Fruit fly (Drosophila melanogaster): ENCODE data around the gene dmGlut.

dmGlut gene

DNA sequence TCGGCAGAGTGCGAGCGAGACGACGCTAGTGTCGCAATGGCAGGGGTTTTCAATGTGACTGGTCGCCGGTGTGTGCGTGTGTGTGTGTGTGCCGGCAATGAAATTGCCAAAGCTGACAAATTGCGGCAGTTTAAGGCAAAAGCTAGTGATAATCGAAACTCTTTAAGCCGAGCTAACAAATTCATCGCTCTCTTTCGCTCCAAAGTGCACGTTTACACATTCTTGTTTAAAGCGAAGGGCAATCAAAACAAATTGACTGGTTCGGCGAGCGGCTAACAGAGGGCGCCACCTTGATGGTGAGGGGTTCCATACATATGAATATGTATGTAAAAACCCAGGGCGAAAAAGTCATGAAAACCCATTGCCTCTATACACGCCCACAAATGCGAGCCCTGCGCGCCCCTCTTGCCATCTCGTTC, 23.4 kb upstream of the dmGlut start:
- peak; percentile 22 for TF ChIP-seq CG17801 (GFP tag; optimal IDR thresholded peaks at IDR 0.05; ENCODE audit: partially characterized antibody)

DNA sequence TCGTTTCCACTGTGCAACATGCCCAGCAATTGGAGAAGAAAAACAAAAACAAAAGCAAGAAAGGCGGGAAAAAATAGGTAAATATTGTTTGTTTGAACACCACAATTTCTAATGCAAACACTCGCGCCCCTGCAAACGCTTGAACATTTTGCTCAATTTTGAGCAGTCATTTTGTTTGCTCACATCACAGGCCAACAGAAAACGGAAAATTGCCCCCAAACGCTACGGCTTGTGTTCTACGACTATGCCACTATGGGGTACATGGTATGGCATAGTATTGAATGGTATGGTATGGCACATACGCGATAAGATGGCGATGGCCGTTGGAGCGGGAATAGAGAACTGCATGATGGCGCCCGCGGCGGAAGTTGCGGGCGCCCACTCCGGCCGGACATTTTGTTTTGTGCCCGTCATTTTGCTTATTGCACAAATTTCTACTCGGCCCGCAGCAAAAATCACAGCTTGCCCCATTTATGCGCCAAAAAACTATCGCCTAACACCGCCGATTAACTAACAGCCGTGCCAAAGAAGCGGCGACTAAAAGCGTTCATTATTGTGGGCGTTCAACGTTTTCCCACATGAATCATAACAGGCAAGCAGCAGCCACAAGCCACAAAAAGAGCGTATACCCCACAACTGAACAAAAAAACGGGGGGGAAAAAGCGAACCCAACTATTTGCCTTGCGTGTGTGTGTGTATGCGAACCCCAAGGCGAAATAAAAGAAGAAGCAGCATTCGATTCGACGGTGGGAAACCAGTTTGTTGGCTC, 22.8 kb upstream of the dmGlut start:
- TF ChIP-seq CG17801 (GFP tag; optimal IDR thresholded peaks at IDR 0.05; ENCODE audit: partially characterized antibody): no peak

DNA sequence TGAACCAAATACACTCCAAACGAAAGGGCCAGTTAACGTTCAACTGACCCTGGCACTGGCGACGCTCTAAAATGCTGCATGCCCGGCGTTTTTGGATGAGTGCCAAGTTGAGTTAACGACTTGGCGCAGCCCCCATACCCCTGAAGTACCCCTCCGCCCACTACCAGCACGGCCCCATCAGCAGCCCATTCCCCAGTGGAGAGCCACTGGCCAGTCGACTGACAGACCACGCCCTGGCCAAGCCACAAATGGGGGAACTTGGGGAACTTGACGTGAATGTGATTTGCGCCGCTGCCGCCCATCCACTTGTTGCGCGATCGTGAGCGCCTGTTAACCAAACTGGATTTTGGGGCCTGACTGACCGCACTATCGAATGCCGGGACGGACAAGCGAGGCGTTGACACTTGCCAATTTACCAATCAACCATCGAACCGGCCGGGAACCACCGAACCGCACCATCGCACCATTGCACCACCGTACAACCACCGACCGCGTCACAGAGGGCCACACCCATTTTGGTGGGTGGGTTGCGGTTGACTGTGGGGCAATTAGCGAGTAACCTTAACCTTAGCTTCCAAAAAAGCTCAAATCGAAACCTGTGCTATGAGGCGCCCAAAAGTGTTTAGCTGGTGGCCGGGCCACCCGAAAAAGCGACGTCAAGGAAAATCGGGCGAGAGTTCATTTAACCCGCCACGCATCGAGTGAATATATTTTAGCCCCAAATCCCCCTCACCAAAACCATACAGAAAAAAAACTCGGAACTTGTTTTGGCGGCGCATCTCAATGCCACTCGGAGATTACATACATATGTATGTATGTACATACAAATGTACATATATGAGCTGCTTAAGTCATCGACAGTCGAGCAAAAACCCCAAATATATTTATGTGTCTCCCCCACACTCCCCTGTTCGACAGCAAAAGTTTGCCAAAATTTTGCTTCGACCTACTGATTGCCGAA, 21.5 kb upstream of the dmGlut start:
- TF ChIP-seq CG17801 (GFP tag; optimal IDR thresholded peaks at IDR 0.05; ENCODE audit: partially characterized antibody): no peak

DNA sequence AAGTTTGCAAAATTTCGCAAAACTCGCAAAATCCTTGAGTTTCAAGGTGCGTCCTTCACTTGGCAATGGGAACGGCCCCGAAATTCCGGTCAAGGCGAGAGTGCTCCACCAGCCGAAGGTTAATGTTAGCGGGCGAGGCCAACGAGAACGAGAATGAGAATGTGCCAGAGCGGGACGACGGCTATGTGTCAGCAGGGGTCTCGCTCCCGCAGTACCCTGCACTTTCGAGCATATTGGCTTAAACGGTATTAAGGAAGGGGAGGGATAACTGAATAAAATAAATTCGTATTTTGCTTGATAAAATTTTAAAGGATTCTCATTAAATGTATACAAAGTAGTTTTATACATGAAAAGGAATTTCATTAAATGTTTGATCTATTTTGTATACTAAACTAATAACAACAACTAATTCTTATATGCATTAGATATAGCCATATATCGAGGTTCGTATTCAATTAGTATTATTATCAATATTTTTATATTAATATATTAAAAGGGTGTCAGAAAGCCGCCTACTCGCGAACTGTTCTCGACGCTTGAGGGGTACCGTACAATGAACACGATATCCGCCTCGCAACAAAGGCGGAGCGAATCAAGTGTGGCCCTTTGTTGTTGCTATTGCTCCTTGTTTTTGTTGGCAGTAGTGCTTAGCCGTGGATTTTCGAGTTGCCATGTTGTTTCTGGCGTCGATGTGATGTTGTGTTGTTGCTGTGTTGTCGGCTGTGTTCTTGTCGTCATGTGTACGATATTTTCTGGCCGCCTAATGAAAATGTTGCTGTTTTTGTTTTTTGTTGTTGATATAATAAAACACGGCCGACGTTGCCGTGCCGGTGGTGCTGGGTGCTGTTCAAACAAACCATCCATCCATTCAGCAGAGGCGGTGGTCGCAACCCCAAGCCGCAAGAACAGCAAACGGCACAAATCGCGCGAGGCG, 20.6 kb upstream of the dmGlut start:
- TF ChIP-seq CG17801 (GFP tag; optimal IDR thresholded peaks at IDR 0.05; ENCODE audit: partially characterized antibody): peak; percentile 90

DNA sequence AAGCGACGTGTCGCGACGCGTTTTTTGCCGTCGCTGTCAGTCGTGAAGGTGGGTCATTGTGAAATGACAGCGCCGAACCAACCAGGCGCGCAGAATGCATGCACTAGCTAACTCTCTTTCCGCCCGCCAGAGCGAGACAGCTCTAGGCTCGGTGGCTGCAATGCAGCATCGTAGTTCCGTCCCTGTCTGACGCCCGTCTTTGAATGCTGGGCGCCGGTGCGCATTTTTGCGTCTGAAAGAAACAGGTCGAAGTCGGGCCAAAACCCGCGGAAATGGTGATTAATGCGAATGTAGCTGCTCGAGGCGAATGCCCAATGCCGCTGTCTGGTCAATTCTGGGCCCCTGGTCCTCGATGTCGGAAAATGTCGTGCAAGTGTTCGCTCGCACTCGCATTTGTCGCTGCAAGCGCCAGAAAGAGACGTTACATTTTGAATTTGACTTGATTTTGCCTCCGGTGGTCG, 19.9 kb upstream of the dmGlut start:
- peak; percentile 87 for TF ChIP-seq CG17801 (GFP tag; optimal IDR thresholded peaks at IDR 0.05; ENCODE audit: partially characterized antibody)

DNA sequence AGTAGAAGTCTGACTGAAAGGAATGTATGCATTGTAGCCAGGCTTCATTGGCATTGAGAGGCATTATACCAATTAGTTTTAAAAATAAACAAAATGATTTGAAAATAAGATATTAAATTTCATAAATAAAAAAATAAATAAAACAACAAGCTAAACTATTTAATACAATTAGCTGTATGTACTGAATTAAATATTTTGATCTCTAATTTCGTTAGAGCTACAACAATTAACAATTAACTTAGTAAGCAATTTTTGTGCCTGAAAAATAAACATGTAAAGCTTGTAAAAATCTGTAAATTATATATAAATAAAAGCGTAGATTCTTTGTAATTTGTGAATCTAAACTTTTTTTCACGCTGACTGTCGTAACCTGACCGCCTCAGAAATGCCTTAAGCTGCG, 19.4 kb upstream of the dmGlut start, which contains the start of gene Rh5:
Gene Rh5, plus strand, starts transcription at position 301 of the 400 bp plus-strand sequence.
- no peak for TF ChIP-seq CG17801 (GFP tag; optimal IDR thresholded peaks at IDR 0.05; ENCODE audit: partially characterized antibody)

DNA sequence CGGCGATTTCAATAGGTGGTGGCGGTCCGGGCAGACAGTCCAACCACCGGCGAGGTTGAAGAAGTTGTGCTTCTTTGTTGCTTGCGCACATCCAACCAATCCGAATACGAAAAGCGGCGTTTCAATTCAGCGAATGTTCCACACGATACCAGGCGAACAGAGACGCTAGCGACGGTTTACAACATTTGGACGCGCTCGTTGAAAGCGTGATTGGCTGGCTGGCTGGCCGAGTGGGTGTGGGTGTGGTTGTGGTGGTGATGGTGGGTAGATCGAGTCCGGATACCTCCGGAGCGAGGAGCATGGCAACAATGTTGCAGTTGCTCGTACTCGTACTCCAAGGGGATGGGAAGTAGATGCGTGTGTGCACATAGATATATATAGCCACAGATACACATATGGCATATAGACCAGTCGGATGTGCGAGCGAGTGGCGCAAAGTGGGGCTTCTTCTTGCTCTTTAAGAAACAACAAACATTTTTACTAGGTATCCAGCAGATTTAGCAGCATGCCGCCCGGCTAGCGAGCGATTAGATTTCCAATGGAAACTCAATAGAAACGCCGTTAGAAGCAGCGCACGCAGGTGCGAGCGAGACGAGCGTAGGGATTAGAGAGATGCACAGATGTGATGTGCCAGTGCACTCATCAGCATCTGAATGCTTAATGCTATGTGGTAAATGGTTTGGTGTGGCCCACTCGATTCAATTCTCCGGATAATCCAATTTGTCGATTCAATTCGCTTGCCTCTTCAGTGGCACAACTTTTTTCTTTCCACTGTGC, 16.9 kb upstream of the dmGlut start:
- TF ChIP-seq CG17801 (GFP tag; optimal IDR thresholded peaks at IDR 0.05; ENCODE audit: partially characterized antibody): peak; percentile 70

DNA sequence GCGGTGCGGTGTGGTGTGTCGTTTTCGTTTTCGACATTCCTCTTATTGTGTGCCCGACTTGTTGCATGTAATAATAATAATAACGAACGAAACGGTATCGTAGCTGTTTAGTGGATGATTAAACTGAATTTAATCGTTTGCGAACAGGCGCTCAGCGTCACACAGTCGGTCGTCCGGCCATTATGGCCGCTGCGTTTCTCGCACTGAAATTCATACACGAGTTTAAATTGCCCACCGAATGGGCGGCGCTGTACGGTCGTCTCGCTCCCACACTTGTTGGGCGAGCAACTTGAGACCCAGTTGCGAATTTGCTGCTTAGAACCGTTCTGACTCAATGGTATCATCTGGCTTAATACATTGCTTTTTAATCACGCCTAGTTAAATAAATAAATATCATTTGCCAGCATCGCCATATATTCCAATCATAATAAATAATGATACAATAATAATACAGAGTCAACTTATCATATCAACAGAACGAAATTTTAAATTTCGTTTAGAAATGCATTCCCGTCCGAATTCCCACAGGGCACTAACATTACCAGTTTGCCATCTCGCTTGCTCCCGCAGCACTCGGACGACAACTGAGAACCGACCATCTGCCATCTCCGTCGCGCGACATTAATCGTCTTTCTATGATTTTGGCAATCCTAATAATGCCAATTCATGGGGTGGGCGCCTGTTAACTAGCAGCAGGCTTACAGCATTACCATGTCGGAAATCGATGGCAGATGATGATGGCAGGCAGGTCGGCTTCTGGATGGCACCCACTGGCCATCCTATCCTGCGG, 16.2 kb upstream of the dmGlut start:
- peak; percentile 91 for TF ChIP-seq CG17801 (GFP tag; optimal IDR thresholded peaks at IDR 0.05; ENCODE audit: partially characterized antibody)

DNA sequence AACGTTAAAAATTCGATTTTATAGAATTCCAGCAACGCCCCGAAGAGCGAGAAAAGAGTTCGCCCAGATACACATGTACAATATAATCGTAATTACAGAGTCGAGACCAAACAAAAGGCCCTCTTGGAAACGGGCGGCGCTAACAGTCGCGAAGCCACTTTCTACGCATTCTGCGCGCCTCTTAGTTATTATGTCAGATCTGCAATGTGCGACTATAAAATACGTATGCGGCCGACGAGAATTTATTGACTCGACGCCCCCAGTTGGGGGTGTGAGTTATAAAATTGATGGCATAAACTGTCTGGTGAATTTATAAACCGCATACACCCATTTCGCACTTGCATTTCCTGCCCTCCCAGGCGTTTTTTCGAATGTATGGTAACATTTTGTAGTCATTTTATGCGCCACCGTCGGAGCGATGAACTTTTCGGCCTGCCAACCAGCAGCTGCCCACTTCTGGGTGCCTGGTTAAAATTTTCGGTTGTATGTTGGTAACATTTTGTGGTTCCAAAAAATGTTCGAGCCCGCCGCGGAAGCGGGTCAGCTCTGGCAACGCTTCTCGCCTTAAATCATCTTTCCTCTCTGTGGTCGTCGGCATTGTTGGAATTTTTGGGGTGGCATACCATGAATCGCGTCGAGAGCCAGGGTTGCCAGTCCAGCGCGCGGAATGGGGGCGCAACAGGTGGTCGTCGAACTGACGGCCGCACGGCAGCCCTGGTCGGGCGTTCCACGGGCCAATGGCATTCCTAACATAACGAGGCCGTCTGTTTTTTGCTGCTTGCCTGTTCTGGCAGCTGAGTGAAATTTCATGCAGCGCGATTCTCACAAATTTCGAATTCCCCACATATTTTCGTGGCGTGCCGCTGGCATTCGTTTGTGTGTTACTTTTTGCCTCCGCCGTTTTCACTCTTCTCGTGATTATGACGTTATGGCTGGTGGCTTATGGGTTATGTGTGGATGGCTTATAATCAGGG, 15.3 kb upstream of the dmGlut start:
- no peak for TF ChIP-seq CG17801 (GFP tag; optimal IDR thresholded peaks at IDR 0.05; ENCODE audit: partially characterized antibody)

DNA sequence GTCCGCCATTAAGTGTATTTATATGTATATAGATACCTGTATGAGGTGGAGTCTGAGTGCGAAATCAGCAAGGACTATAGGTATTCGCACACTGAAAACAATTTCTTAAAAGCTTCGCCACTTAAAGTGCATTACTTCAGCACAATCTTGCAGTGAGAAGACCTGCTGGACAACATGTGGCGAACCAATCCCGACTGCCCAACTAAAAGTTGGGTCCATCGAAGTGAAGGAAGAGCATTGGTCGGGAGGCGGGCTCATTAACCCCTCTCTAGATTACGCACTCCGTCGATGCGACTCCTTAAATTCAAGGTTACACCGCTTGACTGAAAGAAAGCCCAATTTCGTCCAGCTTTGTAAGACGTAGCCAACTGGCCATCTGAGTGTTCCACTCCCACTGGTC, 14.0 kb upstream of the dmGlut start:
- no peak for TF ChIP-seq CG17801 (GFP tag; optimal IDR thresholded peaks at IDR 0.05; ENCODE audit: partially characterized antibody)

DNA sequence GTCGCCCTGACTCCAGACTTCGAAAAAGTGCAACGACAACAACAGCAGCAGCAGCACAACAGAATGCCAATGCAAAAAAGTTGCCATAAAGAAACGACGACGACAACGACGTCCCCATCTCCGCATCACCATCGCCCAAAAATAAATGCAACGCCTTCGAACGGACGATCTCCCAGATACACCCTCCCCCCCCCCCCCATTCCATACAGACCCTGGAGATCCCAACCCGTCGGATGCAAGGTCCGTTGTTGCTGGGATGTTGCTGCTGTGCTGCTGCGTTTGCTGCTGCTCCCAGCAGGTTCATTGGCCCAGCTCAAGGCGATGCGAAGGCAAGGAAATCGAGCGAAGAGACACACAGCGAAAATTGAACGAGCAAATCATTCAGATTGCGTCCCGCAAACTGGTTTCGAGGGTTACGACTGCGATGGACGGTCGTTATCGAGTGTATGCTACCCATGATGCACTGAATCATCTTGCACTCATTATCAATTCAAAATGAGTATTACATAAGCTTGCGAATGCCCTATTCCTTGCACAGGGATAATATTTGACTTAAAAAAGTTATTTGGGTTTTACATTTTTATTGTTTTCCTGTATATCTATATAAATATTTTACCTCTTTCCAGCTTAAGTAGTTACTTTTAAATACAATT, 13.4 kb upstream of the dmGlut start:
- TF ChIP-seq CG17801 (GFP tag; optimal IDR thresholded peaks at IDR 0.05; ENCODE audit: partially characterized antibody): no peak
